Worm (Caenorhabditis elegans) whole organism, mixed stage, embryonic: ENCODE data around the gene T25B6.5.

Experiments
- M03D4.4 ChIP-seq: sonication (generic microtip); optimal IDR thresholded peaks from 2 replicates; lab custom pipeline; 2017; ENCODE audit warnings: mild to moderate bottlenecking, missing genetic modification characterization, missing compliant biosample characterization
- blmp-1 ChIP-seq: fragments of 150-350 bp; optimal IDR thresholded peaks from 2 replicates; lab custom pipeline; 2014; ENCODE audit warnings: missing biosample characterization, missing genetic modification characterization
- ceh-39 ChIP-seq: fragments of 150-350 bp; optimal IDR thresholded peaks from 2 replicates; lab custom pipeline; 2014; ENCODE audit warnings: missing biosample characterization, missing genetic modification characterization
- ceh-83 ChIP-seq: fragments of 200-800 bp; sonication (Bioruptor generic); optimal IDR thresholded peaks from 2 replicates; lab custom pipeline; 2018; ENCODE audit warnings: mild to moderate bottlenecking, missing genetic modification characterization, missing compliant biosample characterization
- ces-1 ChIP-seq: fragments of 150-350 bp; optimal IDR thresholded peaks from 2 replicates; lab custom pipeline; 2014; ENCODE audit warnings: missing biosample characterization, missing genetic modification reagents, missing genetic modification characterization
- drap-1 ChIP-seq: fragments of 200-800 bp; sonication (Bioruptor generic); optimal IDR thresholded peaks from 3 replicates; lab custom pipeline; 2018; ENCODE audit warnings: mild to moderate bottlenecking, missing genetic modification characterization, missing compliant biosample characterization
- elt-1 ChIP-seq: sonication (generic microtip); optimal IDR thresholded peaks from 2 replicates; lab custom pipeline; 2017; ENCODE audit warnings: missing genetic modification characterization, mild to moderate bottlenecking, missing compliant biosample characterization, antibody characterized with exemption, moderate library complexity, borderline replicate concordance; ENCODE audit not compliant: insufficient read depth
- elt-3 ChIP-seq: fragments of 150-350 bp; optimal IDR thresholded peaks from 2 replicates; lab custom pipeline; 2014; ENCODE audit warnings: missing biosample characterization, missing genetic modification characterization
- flh-1 ChIP-seq: fragments of 200-800 bp; sonication (Bioruptor generic); optimal IDR thresholded peaks from 2 replicates; lab custom pipeline; 2018; ENCODE audit warnings: mild to moderate bottlenecking, missing genetic modification characterization, moderate library complexity, missing compliant biosample characterization
- ham-2 ChIP-seq: fragments of 200-800 bp; sonication (Bioruptor generic); optimal IDR thresholded peaks from 2 replicates; lab custom pipeline; 2018; ENCODE audit warnings: mild to moderate bottlenecking, missing genetic modification characterization, missing compliant biosample characterization
- hlh-1 ChIP-seq: fragments of 150-350 bp; optimal IDR thresholded peaks from 2 replicates; lab custom pipeline; 2014; ENCODE audit warnings: missing biosample characterization, missing genetic modification reagents, missing genetic modification characterization
- lin-13 ChIP-seq: fragments of 150-350 bp; optimal IDR thresholded peaks from 2 replicates; lab custom pipeline; 2014; ENCODE audit warnings: missing biosample characterization, missing genetic modification characterization
- lin-32 ChIP-seq: fragments of 200-800 bp; sonication (Bioruptor generic); optimal IDR thresholded peaks from 2 replicates; lab custom pipeline; 2018; ENCODE audit warnings: mild to moderate bottlenecking, missing genetic modification characterization, missing compliant biosample characterization
- lsy-2 ChIP-seq: fragments of 150-350 bp; optimal IDR thresholded peaks from 2 replicates; lab custom pipeline; 2014; ENCODE audit warnings: missing biosample characterization, missing genetic modification characterization
- mep-1 ChIP-seq: fragments of 150-350 bp; optimal IDR thresholded peaks from 2 replicates; lab custom pipeline; 2017; ENCODE audit warnings: missing biosample characterization, missing genetic modification reagents, missing genetic modification characterization, inconsistent platforms
- mls-2 ChIP-seq: sonication (generic microtip); optimal IDR thresholded peaks from 2 replicates; lab custom pipeline; 2016; ENCODE audit warnings: mild to moderate bottlenecking, missing genetic modification characterization, moderate library complexity, missing compliant biosample characterization
- nhr-12 ChIP-seq: fragments of 150-350 bp; optimal IDR thresholded peaks from 2 replicates; lab custom pipeline; 2014; ENCODE audit warnings: missing biosample characterization, missing genetic modification characterization
- nhr-2 ChIP-seq: fragments of 150-350 bp; optimal IDR thresholded peaks from 2 replicates; lab custom pipeline; 2014; ENCODE audit warnings: missing biosample characterization, missing genetic modification characterization
- nhr-237 ChIP-seq: fragments of 150-350 bp; optimal IDR thresholded peaks from 2 replicates; lab custom pipeline; 2014; ENCODE audit warnings: missing biosample characterization, missing genetic modification characterization
- nhr-28 ChIP-seq: fragments of 150-350 bp; optimal IDR thresholded peaks from 2 replicates; lab custom pipeline; 2014; ENCODE audit warnings: missing biosample characterization, missing genetic modification characterization
- nhr-76 ChIP-seq: sonication (generic microtip); optimal IDR thresholded peaks from 2 replicates; lab custom pipeline; 2017; ENCODE audit warnings: missing biosample characterization, missing genetic modification characterization
- snpc-4 ChIP-seq: fragments of 150-350 bp; optimal IDR thresholded peaks from 2 replicates; lab custom pipeline; 2014; ENCODE audit warnings: missing biosample characterization, missing genetic modification characterization
- sptf-1 ChIP-seq: sonication (generic microtip); optimal IDR thresholded peaks from 2 replicates; lab custom pipeline; 2017; ENCODE audit warnings: mild to moderate bottlenecking, missing genetic modification characterization, moderate library complexity, missing compliant biosample characterization
- tbx-8 ChIP-seq: fragments of 200-800 bp; sonication (Bioruptor generic); optimal IDR thresholded peaks from 2 replicates; lab custom pipeline; 2018; ENCODE audit warnings: mild to moderate bottlenecking, missing genetic modification characterization, moderate library complexity, missing compliant biosample characterization
- unc-120 ChIP-seq: sonication (generic microtip); optimal IDR thresholded peaks from 2 replicates; lab custom pipeline; 2017; ENCODE audit warnings: missing genetic modification characterization, missing compliant biosample characterization; ENCODE audit not compliant: poor library complexity, severe bottlenecking
- unc-39 ChIP-seq: fragments of 150-350 bp; optimal IDR thresholded peaks from 2 replicates; lab custom pipeline; 2014; ENCODE audit warnings: missing biosample characterization, missing genetic modification characterization
- unc-62 ChIP-seq: fragments of 150-350 bp; optimal IDR thresholded peaks from 2 replicates; lab custom pipeline; 2014; ENCODE audit warnings: missing biosample characterization, missing genetic modification reagents, missing genetic modification characterization
- zip-8 ChIP-seq: fragments of 150-350 bp; optimal IDR thresholded peaks from 2 replicates; lab custom pipeline; 2014; ENCODE audit warnings: missing biosample characterization, missing genetic modification characterization
- ztf-11 ChIP-seq: fragments of 150-350 bp; optimal IDR thresholded peaks from 2 replicates; lab custom pipeline; 2014; ENCODE audit warnings: missing biosample characterization, missing genetic modification characterization

Gene T25B6.5

ce11 chrX:9011471-9011870 lies 10.1 kb downstream of the T25B6.5 start:
- TF ChIP-seq mls-2 (tag; lab: Kevin White, UChicago) (no peak), zip-8 (tag; lab: Kevin White, UChicago) (no peak), unc-62 (GFP tag; lab: Kevin White, UChicago) (no peak), unc-39 (tag; lab: Kevin White, UChicago) (no peak), lin-13 (tag; lab: Kevin White, UChicago) (no peak), lsy-2 (tag; lab: Kevin White, UChicago) (no peak), M03D4.4 (tag; lab: Kevin White, UChicago) (no peak), snpc-4 (tag; lab: Kevin White, UChicago) (no peak), tbx-8 (GFP tag; lab: Kevin White, UChicago) (no peak), nhr-237 (tag; lab: Kevin White, UChicago) (no peak), ham-2 (no peak), flh-1 (GFP tag; lab: Kevin White, UChicago) (no peak), elt-1 (tag; lab: Kevin White, UChicago) (no peak), mep-1 (tag; lab: Kevin White, UChicago) (no peak)

DNA sequence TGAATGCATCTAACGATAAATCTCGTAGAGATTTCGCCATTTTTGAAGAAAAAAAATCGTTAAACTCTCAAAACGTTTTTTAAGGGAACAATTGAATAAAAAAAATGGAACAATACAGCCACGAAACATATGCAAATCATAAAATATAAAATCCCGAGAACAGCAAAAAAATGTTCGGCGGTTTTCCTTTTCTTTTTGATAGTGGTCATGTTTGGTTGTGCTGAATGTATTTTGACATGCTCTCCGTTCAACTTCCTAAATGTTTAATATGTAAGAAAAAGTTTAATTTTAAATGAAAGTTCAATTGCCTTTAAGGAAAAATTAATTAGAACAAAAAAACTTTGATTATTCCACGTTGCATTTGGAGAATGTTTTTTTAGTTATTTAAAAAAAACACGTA lies 11.1 kb downstream of the T25B6.5 start, which contains the start of gene C24A3.9:
C24A3.9 (minus strand) TSS at position 101 of the 400 bp plus-strand sequence.
- TF ChIP-seq nhr-28 (tag; lab: Kevin White, UChicago), result no peak
- TF ChIP-seq elt-3, result no peak
- TF ChIP-seq nhr-237 (tag; lab: Kevin White, UChicago), result no peak
- TF ChIP-seq nhr-12 (tag; lab: Kevin White, UChicago), result no peak
- no peak for TF ChIP-seq lsy-2 (tag; lab: Kevin White, UChicago)
- TF ChIP-seq zip-8 (tag; lab: Kevin White, UChicago), result no peak
- no peak for TF ChIP-seq nhr-2 (tag; lab: Kevin White, UChicago)
- no peak for TF ChIP-seq ceh-83 (GFP tag; lab: Kevin White, UChicago)
- TF ChIP-seq mls-2 (tag; lab: Kevin White, UChicago), result no peak
- no peak for TF ChIP-seq ceh-39 (tag; lab: Kevin White, UChicago)
- no peak for TF ChIP-seq snpc-4 (tag; lab: Kevin White, UChicago)
- TF ChIP-seq blmp-1 (tag; lab: Kevin White, UChicago), result no peak
- TF ChIP-seq mep-1 (tag; lab: Kevin White, UChicago), result no peak

- TF ChIP-seq mep-1 (tag; lab: Kevin White, UChicago) (no peak), tbx-8 (GFP tag; lab: Kevin White, UChicago) (no peak), lin-32 (no peak), M03D4.4 (tag; lab: Kevin White, UChicago) (no peak)
Observed at ce11 chrX:8998809-8999208, 22.7 kb downstream of the T25B6.5 start, which contains the start of gene C24A3.1. C24A3.1 (plus strand) TSS chrX:8999071.

DNA sequence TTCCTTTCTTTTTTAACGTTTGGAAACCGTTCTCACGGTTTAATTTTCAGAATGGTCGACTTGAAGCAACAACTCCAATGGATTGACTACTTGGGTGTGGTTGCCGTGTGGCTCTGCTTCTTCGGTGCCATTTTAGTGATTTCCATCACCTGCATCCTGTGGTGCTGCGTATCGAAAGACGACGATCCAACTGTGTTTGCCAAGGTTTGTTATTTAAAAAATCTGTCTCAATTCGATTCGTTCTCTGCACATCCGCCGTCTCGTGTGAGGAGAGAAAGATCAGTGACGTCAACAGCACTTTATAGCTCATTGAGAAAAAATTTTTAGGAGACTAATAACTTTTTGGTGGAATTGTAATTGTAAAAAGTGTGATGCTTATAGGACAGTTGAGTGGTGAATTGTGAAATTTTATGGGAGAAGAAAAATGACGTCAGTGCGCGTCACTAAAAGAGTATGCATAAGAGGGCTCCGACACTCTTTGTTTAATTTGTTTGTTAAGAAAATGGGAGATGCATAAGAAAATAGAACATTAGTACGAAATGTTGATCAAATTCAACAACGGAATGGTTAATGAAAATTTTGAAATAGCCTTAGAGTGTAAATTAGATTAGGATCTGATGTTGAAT lies 24.0 kb downstream of the T25B6.5 start, which contains the start of gene C24A3.2:
C24A3.2 (plus strand) TSS at position 51 of the 626 bp plus-strand sequence.
- no peak for TF ChIP-seq sptf-1 (tag; lab: Kevin White, UChicago)
- peak; percentile 39 for TF ChIP-seq ces-1 (GFP tag; lab: Kevin White, UChicago)
- TF ChIP-seq, all 35 proteins: peak for 1

ce11 chrX:8996496-8997116 lies 24.9 kb downstream of the T25B6.5 start:
- TF ChIP-seq nhr-76 (tag; lab: Kevin White, UChicago) (no peak), ces-1 (GFP tag; lab: Kevin White, UChicago) (peak; percentile 58)

DNA sequence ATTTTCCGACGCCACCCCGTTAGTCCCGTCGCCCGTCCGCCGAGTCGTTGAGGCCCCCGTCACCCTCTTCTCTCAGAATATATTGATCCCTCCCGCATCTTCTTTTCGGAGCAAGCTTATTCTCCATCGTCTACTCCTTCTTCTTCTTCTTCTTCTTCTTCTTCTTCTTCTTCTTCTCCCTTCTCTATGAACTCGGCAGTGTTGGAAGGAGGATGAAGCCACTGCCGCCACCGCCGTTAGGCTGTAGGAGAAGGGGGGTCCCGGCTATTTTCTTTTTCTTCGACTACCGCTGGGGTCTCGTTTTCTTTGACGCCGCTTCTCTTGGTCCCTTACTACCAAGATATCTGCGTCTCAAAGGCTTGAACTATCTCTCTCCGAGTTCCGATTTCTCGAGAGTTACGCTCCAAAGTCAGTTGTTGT lies 26.0 kb downstream of the T25B6.5 start:
- TF ChIP-seq unc-120 (tag; lab: Kevin White, UChicago) (peak; percentile 77), ces-1 (GFP tag; lab: Kevin White, UChicago) (peak; percentile 30), ztf-11 (tag; lab: Kevin White, UChicago) (no peak), blmp-1 (tag; lab: Kevin White, UChicago) (no peak), zip-8 (tag; lab: Kevin White, UChicago) (no peak), mep-1 (tag; lab: Kevin White, UChicago) (no peak), unc-62 (GFP tag; lab: Kevin White, UChicago) (peak; percentile 42), tbx-8 (GFP tag; lab: Kevin White, UChicago) (no peak), hlh-1 (tag; lab: Kevin White, UChicago) (peak; percentile 89), lsy-2 (tag; lab: Kevin White, UChicago) (no peak), mls-2 (tag; lab: Kevin White, UChicago) (peak; percentile 50), drap-1 (peak; percentile 29), M03D4.4 (tag; lab: Kevin White, UChicago) (no peak), sptf-1 (tag; lab: Kevin White, UChicago) (peak; percentile 55)
